Worm (Caenorhabditis elegans) whole organism, L4/young adult: ENCODE data around the gene C18G1.8.

Experiments
- W03F9.2 ChIP-seq: fragments of 150-350 bp; optimal IDR thresholded peaks from 2 replicates; lab custom pipeline; 2014; ENCODE audit warnings: missing biosample characterization, missing genetic modification characterization
- dao-5 ChIP-seq: sonication (generic microtip); optimal IDR thresholded peaks from 2 replicates; lab custom pipeline; 2016; ENCODE audit warnings: missing genotype, missing genetic modification characterization, moderate library complexity, missing compliant biosample characterization
- him-1 ChIP-seq: sonication (generic microtip); optimal IDR thresholded peaks from 2 replicates; lab custom pipeline; 2016; ENCODE audit warnings: missing genotype, missing genetic modification reagents, missing genetic modification characterization, missing compliant biosample characterization

Gene C18G1.8

ce11 chrV:4742190-4742589 is 24.2 kb downstream of the C18G1.8 start, which contains the start of gene ugt-61:
ugt-61 (plus strand) TSS chrV:4742422.
- no peak for TF ChIP-seq him-1 (tag; lab: Kevin White, UChicago)
- TF ChIP-seq W03F9.2 (tag; lab: Kevin White, UChicago) = no peak

- TF ChIP-seq dao-5 (tag; lab: Kevin White, UChicago) (no peak), W03F9.2 (tag; lab: Kevin White, UChicago) (no peak), him-1 (tag; lab: Kevin White, UChicago) (no peak)
Observed at ce11 chrV:4737727-4738126, 28.7 kb downstream of the C18G1.8 start, which contains the start of gene F39G3.2. F39G3.2 (plus strand) TSS chrV:4737831.

- TF ChIP-seq W03F9.2 (tag; lab: Kevin White, UChicago) = no peak
- TF ChIP-seq him-1 (tag; lab: Kevin White, UChicago) = no peak
- TF ChIP-seq dao-5 (tag; lab: Kevin White, UChicago) = no peak
Observed at ce11 chrV:4734608-4735007, 31.8 kb downstream of the C18G1.8 start.

- TF ChIP-seq dao-5 (tag; lab: Kevin White, UChicago) (no peak), him-1 (tag; lab: Kevin White, UChicago) (no peak), W03F9.2 (tag; lab: Kevin White, UChicago) (no peak)
Observed at ce11 chrV:4733952-4734351, 32.4 kb downstream of the C18G1.8 start.

ce11 chrV:4731154-4731961 is 35.0 kb downstream of the C18G1.8 start, which contains the start of gene F39G3.3:
F39G3.3 (plus strand) TSS chrV:4731911.
- TF ChIP-seq dao-5 (tag; lab: Kevin White, UChicago) (no peak), W03F9.2 (tag; lab: Kevin White, UChicago) (peak; percentile 58), him-1 (tag; lab: Kevin White, UChicago) (peak; percentile 11)

- TF ChIP-seq W03F9.2 (tag; lab: Kevin White, UChicago) (no peak), him-1 (tag; lab: Kevin White, UChicago) (no peak), dao-5 (tag; lab: Kevin White, UChicago) (no peak)
Observed at ce11 chrV:4730075-4730474, 36.3 kb downstream of the C18G1.8 start, which contains the start of gene tig-2. tig-2 (minus strand) TSS chrV:4730161.

ce11 chrV:4724453-4724852 is 41.9 kb downstream of the C18G1.8 start, which contains the start of gene F39G3.4:
F39G3.4 (plus strand) TSS chrV:4724753.
- no peak for TF ChIP-seq W03F9.2 (tag; lab: Kevin White, UChicago)
- TF ChIP-seq dao-5 (tag; lab: Kevin White, UChicago) = no peak
- no peak for TF ChIP-seq him-1 (tag; lab: Kevin White, UChicago)

ce11 chrV:4722314-4722713 is 44.1 kb downstream of the C18G1.8 start, which contains the start of gene F39G3.5:
F39G3.5 (plus strand) TSS chrV:4722614.
- TF ChIP-seq dao-5 (tag; lab: Kevin White, UChicago) = no peak
- no peak for TF ChIP-seq W03F9.2 (tag; lab: Kevin White, UChicago)
- TF ChIP-seq him-1 (tag; lab: Kevin White, UChicago) = no peak

ce11 chrV:4720884-4721464 is 45.4 kb downstream of the C18G1.8 start:
- TF ChIP-seq dao-5 (tag; lab: Kevin White, UChicago) (no peak), him-1 (tag; lab: Kevin White, UChicago) (no peak), W03F9.2 (tag; lab: Kevin White, UChicago) (no peak)

ce11 chrV:4719965-4720364 is 46.4 kb downstream of the C18G1.8 start, which contains the start of gene prx-6:
prx-6 (minus strand) TSS chrV:4720093.
- TF ChIP-seq him-1 (tag; lab: Kevin White, UChicago) (no peak), dao-5 (tag; lab: Kevin White, UChicago) (no peak), W03F9.2 (tag; lab: Kevin White, UChicago) (no peak)
